Worm (Caenorhabditis elegans): Measurements from ENCODE around the gene ucp-4.

ucp-4 gene

DNA sequence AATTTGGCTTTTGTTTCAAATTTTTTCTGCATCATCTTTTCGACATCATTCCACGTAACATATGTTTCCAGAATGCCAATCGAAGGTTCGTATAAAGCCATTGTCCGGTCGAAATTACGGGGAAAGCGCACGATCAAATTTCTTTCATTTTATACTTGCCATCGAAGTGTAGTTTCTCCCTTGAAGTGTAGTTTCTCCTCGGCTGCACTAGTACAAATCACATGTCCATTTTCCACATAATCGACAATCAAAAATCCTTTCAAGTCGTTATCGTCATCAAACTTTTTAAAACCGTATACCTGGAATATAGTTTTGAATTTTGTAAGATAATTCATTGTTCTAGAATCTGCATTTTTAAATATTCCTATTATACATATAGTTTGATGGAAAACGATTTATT, 41.3 kb downstream of the ucp-4 start, which contains the start of gene E02C12.9:
Gene E02C12.9 (minus strand): TSS at position 101 of the 400 bp plus-strand sequence.
- no peak for TF ChIP-seq K12H6.12 (tag; optimal IDR thresholded peaks at IDR 0.05)
- TF ChIP-seq unc-130 (GFP tag; optimal IDR thresholded peaks at IDR 0.05) = no peak
- TF ChIP-seq rcor-1 (GFP tag; IDR thresholded peaks at IDR 0.05) = no peak
- no peak for TF ChIP-seq lag-1 (GFP tag; IDR thresholded peaks at IDR 0.05)
- no peak for TF ChIP-seq aptf-2 (GFP tag; conservative IDR thresholded peaks at IDR 0.05)
- TF ChIP-seq ztf-22 (GFP tag; optimal IDR thresholded peaks at IDR 0.05) = no peak
- TF ChIP-seq aptf-3 (GFP tag; IDR thresholded peaks at IDR 0.05) = no peak
- TF ChIP-seq egl-44 (GFP tag; IDR thresholded peaks at IDR 0.05) = no peak
- no peak for TF ChIP-seq ekl-4 (GFP tag; IDR thresholded peaks at IDR 0.05)
- no peak for TF ChIP-seq lin-26 (GFP tag; IDR thresholded peaks at IDR 0.05)
- TF ChIP-seq ceh-27 (GFP tag; optimal IDR thresholded peaks at IDR 0.05) = no peak
- TF ChIP-seq snpc-4 (GFP tag; optimal IDR thresholded peaks at IDR 0.05) = no peak
- no peak for TF ChIP-seq snpc-4 (tag; optimal IDR thresholded peaks at IDR 0.05)
- no peak for TF ChIP-seq mxl-1 (tag; optimal IDR thresholded peaks at IDR 0.05)

DNA sequence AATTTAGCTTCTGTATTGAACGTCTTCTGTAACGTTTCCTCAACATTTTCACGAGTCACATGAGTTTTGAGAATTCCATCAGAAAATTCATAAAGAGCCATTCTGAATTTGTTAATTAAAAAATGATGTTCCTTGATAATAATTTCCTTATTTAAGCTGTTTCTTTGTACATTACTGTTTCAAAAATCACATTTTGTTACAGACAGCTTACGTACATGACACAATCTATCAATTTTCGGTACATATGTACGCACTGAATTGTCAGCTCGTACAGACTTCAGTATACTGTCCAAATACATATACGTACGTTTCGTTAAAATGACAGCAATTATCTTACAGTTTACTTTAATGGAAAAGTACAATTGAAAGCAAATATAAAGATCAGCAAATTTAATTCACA, 42.3 kb downstream of the ucp-4 start, which contains the start of gene E02C12.19:
Gene E02C12.19 (minus strand): TSS at position 101 of the 400 bp plus-strand sequence.
- TF ChIP-seq Y53G8AR.9 (GFP tag; conservative IDR thresholded peaks at IDR 0.05) = no peak
- no peak for TF ChIP-seq repo-1 (tag; optimal IDR thresholded peaks at IDR 0.05)
- no peak for TF ChIP-seq egl-18 (GFP tag; IDR thresholded peaks at IDR 0.05)
- no peak for TF ChIP-seq Y67H2A.10 (GFP tag; conservative IDR thresholded peaks at IDR 0.05)
- TF ChIP-seq B0261.1 (tag; optimal IDR thresholded peaks at IDR 0.05) = no peak
- TF ChIP-seq zim-3 (tag; optimal IDR thresholded peaks at IDR 0.05) = no peak
- no peak for TF ChIP-seq ceh-40 (GFP tag; IDR thresholded peaks at IDR 0.05)
- TF ChIP-seq B0019.2 (GFP tag; conservative IDR thresholded peaks at IDR 0.05) = no peak
- no peak for TF ChIP-seq ZK185.1 (tag; optimal IDR thresholded peaks at IDR 0.05; ENCODE audit: poor library complexity, severe bottlenecking)
- TF ChIP-seq ets-4 (GFP tag; optimal IDR thresholded peaks at IDR 0.05) = no peak

DNA sequence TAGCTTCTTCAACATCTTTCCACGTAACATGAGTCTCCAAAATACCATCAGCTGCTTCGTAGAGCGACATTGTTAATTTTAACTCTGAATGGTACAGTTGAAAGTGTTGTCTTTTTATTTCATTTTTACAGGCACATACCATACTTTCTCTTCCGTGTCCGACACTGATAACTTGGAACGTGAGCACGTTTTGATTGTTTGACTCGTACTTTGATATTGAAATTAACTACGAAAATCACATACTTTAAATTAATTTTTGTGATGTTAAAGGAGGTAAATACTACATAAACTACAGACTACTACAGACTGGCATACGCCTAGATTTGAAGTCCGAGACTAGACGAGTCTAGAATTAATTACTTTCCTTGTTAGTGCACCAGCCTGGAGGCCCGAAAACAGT, 44.2 kb downstream of the ucp-4 start, which contains the start of gene E02C12.10:
Gene E02C12.10 (minus strand): TSS at position 75 of the 400 bp plus-strand sequence.
- no peak for TF ChIP-seq F49E8.2 (tag; optimal IDR thresholded peaks at IDR 0.05; ENCODE audit: insufficient read depth)
- TF ChIP-seq snpc-4 (GFP tag; optimal IDR thresholded peaks at IDR 0.05) = no peak
- TF ChIP-seq snpc-4 (tag; optimal IDR thresholded peaks at IDR 0.05) = no peak
- no peak for TF ChIP-seq snpc-3.4 (tag; optimal IDR thresholded peaks at IDR 0.05)
- TF ChIP-seq aptf-3 (GFP tag; IDR thresholded peaks at IDR 0.05) = no peak
- TF ChIP-seq lsl-1 (GFP tag; optimal IDR thresholded peaks at IDR 0.05) = no peak
- no peak for TF ChIP-seq nhr-120 (GFP tag; IDR thresholded peaks at IDR 0.05)
- no peak for TF ChIP-seq F57A8.1 (GFP tag; optimal IDR thresholded peaks at IDR 0.05)
- no peak for TF ChIP-seq sdz-38 (tag; optimal IDR thresholded peaks at IDR 0.05)
- no peak for TF ChIP-seq lir-1 (GFP tag; conservative IDR thresholded peaks at IDR 0.05)
- no peak for TF ChIP-seq let-526 (GFP tag; IDR thresholded peaks at IDR 0.05)
- no peak for TF ChIP-seq xnd-1 (tag; optimal IDR thresholded peaks at IDR 0.05)
- no peak for TF ChIP-seq ceh-91 (GFP tag; IDR thresholded peaks at IDR 0.05)
- no peak for TF ChIP-seq sea-2 (GFP tag; IDR thresholded peaks at IDR 0.05)
- TF ChIP-seq ztf-6 (GFP tag; IDR thresholded peaks at IDR 0.05) = no peak
- no peak for TF ChIP-seq T26A5.8 (tag; optimal IDR thresholded peaks at IDR 0.05)
- no peak for TF ChIP-seq ztf-22 (GFP tag; optimal IDR thresholded peaks at IDR 0.05)
- TF ChIP-seq ceh-100 (GFP tag; IDR thresholded peaks at IDR 0.05) = no peak
- no peak for TF ChIP-seq F23B12.7 (tag; optimal IDR thresholded peaks at IDR 0.05; ENCODE audit: insufficient read depth)

Measured in whole organism, young adult.